Worm (Caenorhabditis elegans): ENCODE results near the gene Y113G7B.27.

DNA sequence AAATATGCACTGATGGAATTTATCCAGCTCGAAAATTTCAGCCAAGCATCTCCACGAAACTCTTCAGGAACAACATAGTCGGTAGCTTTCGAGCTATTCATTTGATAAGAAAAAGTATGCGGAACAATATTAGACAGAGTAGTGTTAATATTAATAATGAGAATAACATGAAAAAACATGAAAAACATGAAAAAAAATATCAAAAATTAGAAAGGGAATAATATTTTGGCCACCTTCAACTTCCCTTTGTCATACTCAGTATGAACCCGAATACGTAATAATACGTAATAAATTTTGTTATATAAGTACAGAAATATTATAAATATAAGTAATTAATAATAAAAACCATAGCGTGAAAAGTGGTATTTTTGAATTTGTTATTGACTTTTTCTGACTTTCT, 20.7 kb upstream of the Y113G7B.27 start, which contains the start of gene srw-39:
- TF ChIP-seq nhr-76 (tag; optimal IDR thresholded peaks at IDR 0.05) (no peak), cnd-1 (tag; optimal IDR thresholded peaks at IDR 0.05) (no peak)
